Worm (Caenorhabditis elegans) whole organism, midembryonic: ENCODE results near the gene F54E12.2.

Experiments used
- cog-1 ChIP-seq: sonication (generic microtip); optimal IDR thresholded peaks from 2 replicates; lab custom pipeline; 2016; ENCODE audit warnings: missing genetic modification characterization, missing compliant biosample characterization
- flt-1 ChIP-seq: fragments of 200-800 bp; sonication (Bioruptor generic); IDR thresholded peaks from 2 replicates; pipeline ENCODE4 v1.3.6; 2022; ENCODE audit warnings: missing genetic modification characterization, missing compliant biosample characterization
- med-1 ChIP-seq: sonication (generic microtip); optimal IDR thresholded peaks from 2 replicates; lab custom pipeline; 2017; ENCODE audit warnings: missing genetic modification characterization, mild to moderate bottlenecking, missing compliant biosample characterization, antibody characterized with exemption, missing genetic modification reagents; ENCODE audit not compliant: insufficient read depth
- tab-1 ChIP-seq: fragments of 200-800 bp; sonication (Bioruptor generic); IDR thresholded peaks from 2 replicates; pipeline ENCODE4 v1.3.6; 2022; ENCODE audit warnings: missing genetic modification characterization, missing compliant biosample characterization
- ztf-29 ChIP-seq: fragments of 200-800 bp; sonication (Bioruptor generic); IDR thresholded peaks from 2 replicates; pipeline ENCODE4 v1.3.6; 2022; ENCODE audit warnings: missing genetic modification reagents, missing genetic modification characterization, missing compliant biosample characterization

ce11 chrIV:11379254-11379653 lies 42.3 kb upstream of the F54E12.2 start, which contains the start of gene fbxb-76:
- TF ChIP-seq ztf-29: no peak
- TF ChIP-seq flt-1 (GFP tag; lab: Robert Waterston, UW): no peak
- TF ChIP-seq cog-1 (tag; lab: Kevin White, UChicago): no peak
- TF ChIP-seq tab-1 (GFP tag; lab: Robert Waterston, UW): no peak
- TF ChIP-seq med-1 (GFP tag; lab: Kevin White, UChicago): no peak
